Fruit fly (Drosophila melanogaster): ENCODE measurements around the gene CG42590.
A peak's percentile ranks its signal among the peaks of the same experiment; 100 is the strongest.

CG42590 gene

dm6 chr3L:8110171-8110570 is 41.1 kb upstream of the CG42590 start, which contains the start of gene Nulp1 (continued):
- TF ChIP-seq Sin3A (optimal IDR thresholded peaks at IDR 0.05) (peak; percentile 27), nerfin-2 (GFP tag; IDR thresholded peaks at IDR 0.05; ENCODE audit: partially characterized antibody) (no peak), zfh2 (GFP tag; optimal IDR thresholded peaks at IDR 0.05) (peak; percentile 18), ci (GFP tag; IDR thresholded peaks at IDR 0.05) (peak; percentile 85), rib (GFP tag; IDR thresholded peaks at IDR 0.05) (peak; percentile 57; the same call in 1 of the 2 replicates), Oli (tag; optimal IDR thresholded peaks at IDR 0.05) (no peak), Myb (GFP tag; optimal IDR thresholded peaks at IDR 0.05) (peak; percentile 37), ind (GFP tag; optimal IDR thresholded peaks at IDR 0.05) (peak; percentile 21), CG11085 (GFP tag; IDR thresholded peaks at IDR 0.05) (no peak), BEAF-32 (GFP tag; optimal IDR thresholded peaks at IDR 0.05) (peak; percentile 24), Bgb (GFP tag; IDR thresholded peaks at IDR 0.05; ENCODE audit: partially characterized antibody) (peak; percentile 52), Jarid2 (GFP tag; optimal IDR thresholded peaks at IDR 0.05) (no peak), CG1603 (tag; optimal IDR thresholded peaks at IDR 0.05) (peak; percentile 58), gfzf (GFP tag; optimal IDR thresholded peaks at IDR 0.05) (peak; percentile 18), salm (tag; optimal IDR thresholded peaks at IDR 0.05) (no peak), CG1832 (GFP tag; optimal IDR thresholded peaks at IDR 0.05) (no peak), CG14965 (GFP tag; optimal IDR thresholded peaks at IDR 0.05; ENCODE audit: borderline replicate concordance) (no peak), CG9932 (GFP tag; IDR thresholded peaks at IDR 0.05) (peak; percentile 50), inv (GFP tag; IDR thresholded peaks at IDR 0.05; ENCODE audit: partially characterized antibody) (no peak), CG14710 (tag; optimal IDR thresholded peaks at IDR 0.05) (peak; percentile 75), CG3995 (GFP tag; optimal IDR thresholded peaks at IDR 0.05) (peak; percentile 61), Mes4 (GFP tag; optimal IDR thresholded peaks at IDR 0.05) (no peak), usp (GFP tag; optimal IDR thresholded peaks at IDR 0.05) (no peak), CG7786 (GFP tag; optimal IDR thresholded peaks at IDR 0.05) (peak; percentile 13), Max (GFP tag; optimal IDR thresholded peaks at IDR 0.05) (peak; percentile 37), CG15514 (GFP tag; optimal IDR thresholded peaks at IDR 0.05) (peak; percentile 60), E2f2 (GFP tag; IDR thresholded peaks at IDR 0.05) (peak; percentile 94), CG10979 (tag; optimal IDR thresholded peaks at IDR 0.05) (no peak), HmgD (GFP tag; optimal IDR thresholded peaks at IDR 0.05) (peak; percentile 57), CG34422 (GFP tag; IDR thresholded peaks at IDR 0.05) (no peak), vvl (GFP tag; IDR thresholded peaks at IDR 0.05) (peak; percentile 41), sob (GFP tag; IDR thresholded peaks at IDR 0.05) (peak; percentile 41), bbx (GFP tag; IDR thresholded peaks at IDR 0.05; ENCODE audit: partially characterized antibody) (peak; percentile 55), Blimp-1 (GFP tag; optimal IDR thresholded peaks at IDR 0.05) (peak; percentile 84), stwl (tag; optimal IDR thresholded peaks at IDR 0.05) (peak; percentile 77), MESR4 (GFP tag; optimal IDR thresholded peaks at IDR 0.05) (peak; percentile 60), cwo (GFP tag; optimal IDR thresholded peaks at IDR 0.05) (no peak), ftz-f1 (GFP tag; optimal IDR thresholded peaks at IDR 0.05) (peak; percentile 58), croc (GFP tag; conservative IDR thresholded peaks at IDR 0.05) (no peak), Lhr (GFP tag; optimal IDR thresholded peaks at IDR 0.05) (peak; percentile 11), Dip3 (GFP tag; optimal IDR thresholded peaks at IDR 0.05) (peak; percentile 25), CG12744 (GFP tag; optimal IDR thresholded peaks at IDR 0.05) (no peak), CG14860 (GFP tag; IDR thresholded peaks at IDR 0.05; ENCODE audit: partially characterized antibody) (no peak), CG17359 (tag; optimal IDR thresholded peaks at IDR 0.05) (peak; percentile 64), CG14667 (GFP tag; IDR thresholded peaks at IDR 0.05) (no peak), tap (tag; optimal IDR thresholded peaks at IDR 0.05) (no peak), mam (GFP tag; optimal IDR thresholded peaks at IDR 0.05) (peak; percentile 50), CG10565 (GFP tag; optimal IDR thresholded peaks at IDR 0.05) (no peak), pho (GFP tag; optimal IDR thresholded peaks at IDR 0.05) (no peak), nmo (GFP tag; optimal IDR thresholded peaks at IDR 0.05) (peak; percentile 2), wdn (GFP tag; IDR thresholded peaks at IDR 0.05) (0 out of 2 replicates have a peak, but pooled peaks have one; percentile 16)

Data from whole organism, embryonic.